Worm (Caenorhabditis elegans): Measurements from ENCODE around the gene tcer-1.
A peak's percentile ranks its signal among the peaks of the same experiment; 100 is the strongest.
"Not testable (repeated sequence)": the region's sequence is repeated elsewhere in the genome, so short reads cannot be mapped to it uniquely, and the experiment has no call there.

tcer-1 gene

DNA sequence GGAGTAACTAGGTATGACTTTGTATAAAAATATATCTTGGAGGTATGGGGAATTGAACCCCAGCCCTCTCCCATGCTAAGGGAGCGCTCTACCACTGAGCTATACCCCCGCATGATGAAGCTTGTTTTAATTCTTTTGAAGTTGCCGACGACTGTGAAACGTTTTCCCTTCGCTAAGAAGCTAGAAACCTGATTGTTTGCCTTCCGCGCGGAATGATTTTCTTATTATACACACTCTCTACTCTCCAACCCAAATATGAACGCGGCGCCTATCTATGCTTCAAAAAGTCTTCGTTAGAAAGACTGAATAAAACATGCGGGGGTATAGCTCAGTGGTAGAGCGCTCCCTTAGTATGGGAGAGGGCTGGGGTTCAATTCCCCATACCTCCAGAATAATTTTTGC lies 46.9 kb downstream of the tcer-1 start (continued):
- TF ChIP-seq sdz-12 (GFP tag; optimal IDR thresholded peaks at IDR 0.05): no peak
- TF ChIP-seq fkh-10 (GFP tag; optimal IDR thresholded peaks at IDR 0.05): no peak
- no peak for TF ChIP-seq ztf-11 (tag; optimal IDR thresholded peaks at IDR 0.05)
- TF ChIP-seq snpc-1.2 (GFP tag; IDR thresholded peaks at IDR 0.05): peak; percentile 64; the same call in 1 of the 2 replicates
- TF ChIP-seq nhr-28 (tag; optimal IDR thresholded peaks at IDR 0.05): no peak
- TF ChIP-seq mep-1 (tag; optimal IDR thresholded peaks at IDR 0.05): peak; percentile 50
- no peak for TF ChIP-seq F37D6.2 (tag; optimal IDR thresholded peaks at IDR 0.05)
- TF ChIP-seq gei-8 (GFP tag; optimal IDR thresholded peaks at IDR 0.05): no peak
- TF ChIP-seq nhr-77 (tag; optimal IDR thresholded peaks at IDR 0.05): no peak
- no peak for TF ChIP-seq nhr-6 (tag; optimal IDR thresholded peaks at IDR 0.05)
- TF ChIP-seq nhr-76 (tag; optimal IDR thresholded peaks at IDR 0.05): no peak
- no peak for TF ChIP-seq nhr-237 (tag; optimal IDR thresholded peaks at IDR 0.05)
- TF ChIP-seq tag-97 (GFP tag; IDR thresholded peaks at IDR 0.05): no peak
- TF ChIP-seq Y5F2A.4 (GFP tag; optimal IDR thresholded peaks at IDR 0.05): peak; percentile 60
- 0 out of 2 replicates have a peak, but pooled peaks have one; percentile 60 for TF ChIP-seq dmd-9 (GFP tag; IDR thresholded peaks at IDR 0.05)
- no peak for TF ChIP-seq set-16 (GFP tag; IDR thresholded peaks at IDR 0.05)
- no peak for TF ChIP-seq dpl-1 (GFP tag; optimal IDR thresholded peaks at IDR 0.05)
- TF ChIP-seq dmd-6 (GFP tag; IDR thresholded peaks at IDR 0.05): peak; percentile 21; the same call in 1 of the 2 replicates
- TF ChIP-seq T20F7.1 (GFP tag; optimal IDR thresholded peaks at IDR 0.05): peak; percentile 43
- no peak for TF ChIP-seq pqm-1 (tag; optimal IDR thresholded peaks at IDR 0.05)
- no peak for TF ChIP-seq jun-1 (tag; optimal IDR thresholded peaks at IDR 0.05)
- no peak for TF ChIP-seq zfp-2 (tag; optimal IDR thresholded peaks at IDR 0.05)
- TF ChIP-seq Y48G9A.11 (GFP tag; IDR thresholded peaks at IDR 0.05): 0 out of 2 replicates have a peak, but pooled peaks have one; percentile 24
- no peak for TF ChIP-seq egl-27 (tag; optimal IDR thresholded peaks at IDR 0.05)
- no peak for TF ChIP-seq aha-1 (tag)
- peak; percentile 53 for TF ChIP-seq lir-3 (tag; optimal IDR thresholded peaks at IDR 0.05)
- no peak for TF ChIP-seq fos-1 (tag; optimal IDR thresholded peaks at IDR 0.05)
- no peak for TF ChIP-seq zip-11 (GFP tag; IDR thresholded peaks at IDR 0.05)
- TF ChIP-seq nhr-48 (tag; optimal IDR thresholded peaks at IDR 0.05): peak; percentile 58
- TF ChIP-seq zag-1 (tag; optimal IDR thresholded peaks at IDR 0.05): no peak
- peak; percentile 51 for TF ChIP-seq lin-13 (GFP tag; optimal IDR thresholded peaks at IDR 0.05)
- TF ChIP-seq spr-3 (GFP tag; optimal IDR thresholded peaks at IDR 0.05): peak; percentile 73

DNA sequence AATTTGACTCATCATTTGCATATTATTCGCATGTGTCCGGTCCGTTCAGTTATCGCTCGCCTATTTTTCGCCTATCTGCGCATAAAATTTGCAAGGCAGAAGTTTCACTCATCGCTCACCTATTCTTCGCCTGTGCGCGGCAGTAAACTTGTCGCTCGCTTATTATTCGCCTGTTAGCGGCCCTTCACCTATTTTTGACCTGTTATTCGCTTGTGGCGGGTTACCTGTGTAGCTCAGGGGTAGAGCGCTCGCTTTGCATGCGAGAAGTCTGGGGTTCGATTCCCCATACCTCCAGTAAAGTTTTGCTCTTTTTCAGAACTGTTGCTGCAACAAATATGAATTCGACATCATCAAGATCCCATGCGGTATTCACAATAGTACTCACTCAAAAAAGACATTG lies 48.5 kb downstream of the tcer-1 start:
- TF ChIP-seq saeg-2 (GFP tag; IDR thresholded peaks at IDR 0.05) (peak; percentile 78; the same call in 1 of the 2 replicates), F26F4.8 (GFP tag; conservative IDR thresholded peaks at IDR 0.05) (peak; percentile 97), pha-4 (GFP tag; IDR thresholded peaks at IDR 0.05) (peak; percentile 91), tra-1 (GFP tag; IDR thresholded peaks at IDR 0.05) (peak; percentile 89), lin-38 (GFP tag; IDR thresholded peaks at IDR 0.05) (peak; percentile 81), dmd-6 (GFP tag; IDR thresholded peaks at IDR 0.05) (peak; percentile 62), lim-7 (GFP tag; IDR thresholded peaks at IDR 0.05) (peak; percentile 98), hif-1 (tag; optimal IDR thresholded peaks at IDR 0.05) (peak in 1 of 2 experiments; percentile 14), dmd-9 (GFP tag; IDR thresholded peaks at IDR 0.05) (peak; percentile 87), mes-2 (tag; optimal IDR thresholded peaks at IDR 0.05; ENCODE audit: poor library complexity, severe bottlenecking) (peak; percentile 49), nhr-111 (GFP tag; optimal IDR thresholded peaks at IDR 0.05) (peak; percentile 83), daf-16 (GFP tag; optimal IDR thresholded peaks at IDR 0.05) (peak in 1 of 2 experiments; percentile 61), daf-16 (tag; optimal IDR thresholded peaks at IDR 0.05) (peak; percentile 24), mdt-29 (GFP tag; IDR thresholded peaks at IDR 0.05) (peak; percentile 61), mxl-2 (GFP tag; conservative IDR thresholded peaks at IDR 0.05) (peak; percentile 75; the same call in 1 of the 2 replicates), lin-29 (GFP tag; IDR thresholded peaks at IDR 0.05) (0 out of 2 replicates have a peak, but pooled peaks have one; percentile 45), nhr-48 (tag; optimal IDR thresholded peaks at IDR 0.05) (peak; percentile 10), nhr-41 (GFP tag; IDR thresholded peaks at IDR 0.05) (peak; percentile 88; the same call in 1 of the 2 replicates), dmd-8 (GFP tag; IDR thresholded peaks at IDR 0.05) (peak; percentile 98), F44E2.7 (GFP tag; IDR thresholded peaks at IDR 0.05) (peak; percentile 96), Y105C5A.15 (GFP tag; IDR thresholded peaks at IDR 0.05) (peak; percentile 91), ctbp-1 (GFP tag; IDR thresholded peaks at IDR 0.05) (peak; percentile 88), daf-19 (GFP tag; conservative IDR thresholded peaks at IDR 0.05) (peak; percentile 83), Y48G9A.11 (GFP tag; IDR thresholded peaks at IDR 0.05) (peak; percentile 89)
- not testable (repeated sequence) for TF ChIP-seq pha-4 (tag; optimal IDR thresholded peaks at IDR 0.05)

Data from whole organism, L4 larva.